Worm (Caenorhabditis elegans) whole organism, L4/young adult: ENCODE data around the gene cyp-29A2.

Source experiments
- W03F9.2 ChIP-seq: fragments of 150-350 bp; optimal IDR thresholded peaks from 2 replicates; lab custom pipeline; 2014; ENCODE audit warnings: missing biosample characterization, missing genetic modification characterization
- dao-5 ChIP-seq: sonication (generic microtip); optimal IDR thresholded peaks from 2 replicates; lab custom pipeline; 2016; ENCODE audit warnings: missing genotype, missing genetic modification characterization, moderate library complexity, missing compliant biosample characterization
- him-1 ChIP-seq: sonication (generic microtip); optimal IDR thresholded peaks from 2 replicates; lab custom pipeline; 2016; ENCODE audit warnings: missing genotype, missing genetic modification reagents, missing genetic modification characterization, missing compliant biosample characterization

DNA sequence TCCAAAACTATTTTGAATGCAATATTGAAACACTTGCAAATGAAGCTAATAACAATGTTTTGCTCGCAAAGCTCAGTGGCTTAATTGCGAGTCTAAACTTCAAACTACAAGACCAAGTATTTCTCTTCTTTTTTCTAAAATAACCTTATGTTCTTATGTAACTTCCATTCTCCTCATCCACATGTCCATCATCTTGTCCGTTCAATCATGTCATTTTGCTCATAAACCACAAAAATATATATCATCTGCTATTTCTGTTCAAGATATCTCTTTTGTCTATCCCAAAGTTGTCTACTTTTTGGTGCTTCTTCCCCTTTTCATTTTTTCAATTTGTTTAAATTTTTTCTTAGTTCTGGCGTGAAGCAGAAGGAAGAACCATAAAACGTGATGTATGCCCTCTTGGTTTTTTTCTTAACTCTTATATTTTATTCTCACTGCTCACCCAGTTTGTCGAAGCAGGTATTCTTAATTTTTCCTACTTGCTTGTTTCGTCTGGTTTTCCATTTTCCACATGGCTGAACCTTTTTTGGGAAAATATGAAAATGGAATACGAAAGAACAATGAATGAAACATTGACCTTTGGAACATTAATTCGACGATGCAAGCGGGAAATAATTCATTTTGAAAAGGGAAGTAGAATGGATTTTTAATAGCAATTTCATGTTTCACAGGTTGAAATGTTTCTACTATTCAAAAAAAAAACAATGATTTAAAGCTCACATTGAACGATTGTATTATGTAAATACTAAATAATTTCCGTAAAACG lies 46.6 kb upstream of the cyp-29A2 start:
- no peak for TF ChIP-seq W03F9.2 (tag; lab: Kevin White, UChicago)
- TF ChIP-seq him-1 (tag; lab: Kevin White, UChicago): no peak
- no peak for TF ChIP-seq dao-5 (tag; lab: Kevin White, UChicago)
